Worm (Caenorhabditis elegans): ENCODE results near the gene T04H1.12.

T04H1.12 gene

ce11 chrV:12255343-12255742 lies at the start of gene T04H1.12:
T04H1.12 (plus strand) TSS chrV:12255643.
- TF ChIP-seq tbx-2 (tag; optimal IDR thresholded peaks at IDR 0.05) (no peak), T23F11.4 (GFP tag; optimal IDR thresholded peaks at IDR 0.05) (no peak), ztf-16 (tag; optimal IDR thresholded peaks at IDR 0.05) (no peak), lim-6 (tag; optimal IDR thresholded peaks at IDR 0.05) (no peak), ceh-30 (tag; optimal IDR thresholded peaks at IDR 0.05) (no peak), syd-9 (tag; optimal IDR thresholded peaks at IDR 0.05) (no peak), C38D4.7 (GFP tag; optimal IDR thresholded peaks at IDR 0.05) (no peak), K02D7.2 (tag; optimal IDR thresholded peaks at IDR 0.05) (no peak), ceh-24 (tag; optimal IDR thresholded peaks at IDR 0.05) (no peak), ceh-34 (tag; optimal IDR thresholded peaks at IDR 0.05) (no peak), sdc-2 (tag; optimal IDR thresholded peaks at IDR 0.05) (no peak), lin-11 (tag; optimal IDR thresholded peaks at IDR 0.05) (no peak), ceh-14 (tag; optimal IDR thresholded peaks at IDR 0.05) (no peak), elt-2 (tag; optimal IDR thresholded peaks at IDR 0.05) (no peak), pax-1 (tag; optimal IDR thresholded peaks at IDR 0.05) (no peak), sox-4 (tag; optimal IDR thresholded peaks at IDR 0.05) (no peak)

ce11 chrV:12208678-12209077 lies 46.8 kb upstream of the T04H1.12 start:
- TF ChIP-seq ceh-18 (tag; optimal IDR thresholded peaks at IDR 0.05) (peak; percentile 19), unc-42 (tag; optimal IDR thresholded peaks at IDR 0.05) (no peak), elt-2 (tag; optimal IDR thresholded peaks at IDR 0.05) (peak; percentile 13)

ce11 chrV:12209951-12210350 lies 45.5 kb upstream of the T04H1.12 start:
- TF ChIP-seq syd-9 (tag; optimal IDR thresholded peaks at IDR 0.05) (no peak), hlh-13 (GFP tag; optimal IDR thresholded peaks at IDR 0.05) (no peak), K02D7.2 (tag; optimal IDR thresholded peaks at IDR 0.05) (no peak), unc-42 (tag; optimal IDR thresholded peaks at IDR 0.05) (peak; percentile 87)

ce11 chrV:12211090-12211489 lies 44.4 kb upstream of the T04H1.12 start:
- TF ChIP-seq ceh-31 (tag; optimal IDR thresholded peaks at IDR 0.05) (peak; percentile 65), unc-42 (tag; optimal IDR thresholded peaks at IDR 0.05) (peak; percentile 95), fkh-10 (GFP tag; optimal IDR thresholded peaks at IDR 0.05) (no peak), Y22D7AL.16 (tag; optimal IDR thresholded peaks at IDR 0.05) (no peak)

DNA sequence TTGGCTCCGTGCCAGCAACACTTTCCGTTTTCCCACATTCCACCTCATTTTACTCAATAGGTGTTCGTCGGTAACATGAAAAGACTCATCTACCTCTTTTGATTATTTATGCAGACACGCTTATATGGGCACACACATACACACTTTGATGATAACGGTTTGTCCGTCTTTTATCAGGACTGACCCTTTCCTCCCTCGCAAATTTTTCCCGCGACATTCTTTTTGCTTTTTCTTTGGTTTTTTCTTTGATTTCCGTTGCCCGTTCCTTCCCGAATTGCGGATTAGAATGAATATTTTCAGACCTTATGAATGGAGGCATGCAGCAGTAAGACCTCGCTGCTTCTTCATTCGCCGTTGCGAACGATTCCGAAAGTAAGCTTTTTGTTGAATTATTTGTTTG lies 42.4 kb upstream of the T04H1.12 start, which contains the start of gene vab-8:
Gene vab-8, plus strand, starts transcription at position 301 of the 400 bp plus-strand sequence.
- TF ChIP-seq ceh-34 (tag; optimal IDR thresholded peaks at IDR 0.05) (no peak), elt-2 (tag; optimal IDR thresholded peaks at IDR 0.05) (peak; percentile 26)

- TF ChIP-seq ceh-18 (tag; optimal IDR thresholded peaks at IDR 0.05) (peak; percentile 31), unc-86 (tag; optimal IDR thresholded peaks at IDR 0.05) (no peak), che-1 (tag; optimal IDR thresholded peaks at IDR 0.05) (no peak), Y22D7AL.16 (tag; optimal IDR thresholded peaks at IDR 0.05) (no peak), sox-2 (GFP tag; IDR thresholded peaks at IDR 0.05) (no peak), nhr-232 (tag; optimal IDR thresholded peaks at IDR 0.05) (no peak), syd-9 (tag; optimal IDR thresholded peaks at IDR 0.05) (no peak), ahr-1 (tag; optimal IDR thresholded peaks at IDR 0.05) (no peak), eyg-1 (tag; optimal IDR thresholded peaks at IDR 0.05) (no peak), ceh-30 (tag; optimal IDR thresholded peaks at IDR 0.05) (no peak), nhr-11 (tag; optimal IDR thresholded peaks at IDR 0.05) (no peak), ets-4 (tag; optimal IDR thresholded peaks at IDR 0.05) (no peak), unc-42 (tag; optimal IDR thresholded peaks at IDR 0.05) (no peak), odd-2 (tag; optimal IDR thresholded peaks at IDR 0.05) (no peak), ceh-31 (tag; optimal IDR thresholded peaks at IDR 0.05) (no peak), T23F11.4 (GFP tag; optimal IDR thresholded peaks at IDR 0.05) (no peak), ref-2 (tag; optimal IDR thresholded peaks at IDR 0.05) (no peak), dve-1 (tag; optimal IDR thresholded peaks at IDR 0.05) (no peak), ceh-24 (tag; optimal IDR thresholded peaks at IDR 0.05) (no peak), sox-4 (tag; optimal IDR thresholded peaks at IDR 0.05) (no peak), C08G9.2 (tag; optimal IDR thresholded peaks at IDR 0.05) (no peak), ttx-3 (tag; optimal IDR thresholded peaks at IDR 0.05) (no peak), elt-4 (tag; optimal IDR thresholded peaks at IDR 0.05) (no peak), npax-4 (tag; optimal IDR thresholded peaks at IDR 0.05) (no peak), ceh-2 (tag; optimal IDR thresholded peaks at IDR 0.05) (no peak), pat-9 (tag; optimal IDR thresholded peaks at IDR 0.05) (peak; percentile 7), ceh-48 (tag; optimal IDR thresholded peaks at IDR 0.05) (no peak), ceh-19 (GFP tag; optimal IDR thresholded peaks at IDR 0.05) (no peak), F13H6.1 (tag; optimal IDR thresholded peaks at IDR 0.05) (no peak), rnt-1 (tag; optimal IDR thresholded peaks at IDR 0.05) (peak; percentile 61)
Measured at ce11 chrV:12233425-12233824, 22.0 kb upstream of the T04H1.12 start.
